Worm (Caenorhabditis elegans): ENCODE data around the gene F41H10.12.

DNA sequence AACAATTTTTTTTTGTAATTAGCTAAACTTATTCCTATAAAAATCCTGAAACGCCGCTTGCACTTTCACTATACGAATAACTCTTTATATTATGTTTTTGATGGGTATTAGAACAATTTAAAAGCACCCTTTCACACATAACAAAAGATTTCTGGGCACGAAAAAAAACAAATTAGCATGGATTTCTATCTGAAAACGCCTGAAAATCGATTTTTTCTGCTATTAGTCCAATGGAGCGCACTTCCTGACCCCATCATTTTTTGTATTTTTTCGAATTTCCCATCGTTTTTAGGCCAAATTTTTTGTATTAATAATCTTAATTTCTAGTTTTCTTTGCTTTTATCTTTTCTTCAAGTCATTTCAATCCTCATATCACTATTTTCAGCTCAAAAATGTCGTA lies 15.7 kb upstream of the F41H10.12 start, which contains the start of gene F41H10.3:
- no peak for TF ChIP-seq nhr-179 (tag; optimal IDR thresholded peaks at IDR 0.05)
- no peak for TF ChIP-seq Y95B8A.8 (GFP tag; IDR thresholded peaks at IDR 0.05)
- no peak for TF ChIP-seq nhr-120 (GFP tag; IDR thresholded peaks at IDR 0.05)

Measured in whole organism, young adult.